Fruit fly (Drosophila melanogaster) whole organism, wandering third instar larva: ENCODE results near the gene Trmt112.

Experiments
- CG32264 ChIP-seq: fragments of 200-800 bp; sonication (Bioruptor generic); optimal IDR thresholded peaks from 2 replicates; lab custom pipeline; 2016; ENCODE audit warnings: missing biosample characterization, missing genetic modification characterization
- Dfd ChIP-seq: fragments of >200 bp; optimal IDR thresholded peaks from 2 replicates; lab custom pipeline; 2017; ENCODE audit warnings: missing biosample characterization, missing genetic modification characterization
- Hr78 ChIP-seq: fragments of >200 bp; optimal IDR thresholded peaks from 2 replicates; lab custom pipeline; 2017; ENCODE audit warnings: missing biosample characterization, missing genetic modification characterization
- Myc ChIP-seq: fragments of >200 bp; optimal IDR thresholded peaks from 2 replicates; lab custom pipeline; 2017
- br ChIP-seq: fragments of 200-800 bp; sonication (Bioruptor generic); optimal IDR thresholded peaks from 2 replicates; lab custom pipeline; 2016; ENCODE audit warnings: missing biosample characterization, missing genetic modification characterization
- dl ChIP-seq, 2 experiments: fragments of 175-275, 200-275 bp in 1 of 2; fragments of 200-275 bp in 1 of 2; sonication (Bioruptor generic); optimal IDR thresholded peaks; lab custom pipeline; 2018; ENCODE audit warnings: mild to moderate bottlenecking in 2 of 2, missing biosample characterization in 2 of 2, missing genetic modification characterization in 2 of 2, moderate library complexity in 2 of 2; ENCODE audit not compliant: partially characterized antibody in 2 of 2, insufficient read depth in 1 of 2
- h ChIP-seq: fragments of 200-800 bp; sonication (Bioruptor generic); optimal IDR thresholded peaks from 3 replicates; lab custom pipeline; 2016; ENCODE audit warnings: missing biosample characterization, mild to moderate bottlenecking, missing genetic modification characterization
- jim ChIP-seq: fragments of 175-275, 200-325 bp; sonication (Bioruptor generic); optimal IDR thresholded peaks from 2 replicates; lab custom pipeline; 2016; ENCODE audit warnings: missing biosample characterization, mild to moderate bottlenecking, missing genetic modification characterization
- psq ChIP-seq: fragments of 200-800 bp; sonication (Bioruptor generic); optimal IDR thresholded peaks from 3 replicates; lab custom pipeline; 2017; ENCODE audit warnings: missing biosample characterization, mild to moderate bottlenecking, missing genetic modification characterization, moderate library complexity
- sage ChIP-seq: fragments of 200-800 bp; sonication (Bioruptor generic); optimal IDR thresholded peaks from 2 replicates; lab custom pipeline; 2016; ENCODE audit warnings: missing biosample characterization, mild to moderate bottlenecking, missing genetic modification characterization
- usp ChIP-seq: fragments of >200 bp; optimal IDR thresholded peaks from 2 replicates; lab custom pipeline; 2017; ENCODE audit warnings: missing biosample characterization, missing genetic modification characterization

dm6 chr3L:21204581-21205495 is 11.8 kb downstream of the Trmt112 start:
- TF ChIP-seq br (no peak), sage (GFP tag; lab: Kevin White, UChicago) (no peak), Dfd (GFP tag; lab: Kevin White, UChicago) (no peak), psq (GFP tag; lab: Kevin White, UChicago) (no peak), dl (GFP tag; optimal IDR thresholded peaks at IDR 0.05; lab: Kevin White, UChicago; ENCODE audit: insufficient read depth in 1 of 2, partially characterized antibody in 2 of 2) (no peak), Hr78 (no peak), Myc (lab: Kevin White, UChicago) (no peak), h (GFP tag; lab: Kevin White, UChicago) (no peak), jim (GFP tag; lab: Kevin White, UChicago) (no peak), usp (GFP tag; lab: Kevin White, UChicago) (no peak), CG32264 (GFP tag; lab: Kevin White, UChicago) (no peak)
